Worm (Caenorhabditis elegans): ENCODE measurements around the gene jmjd-4.

The jmjd-4 gene

ce11 chrIII:10354591-10354990 lies 20.8 kb upstream of the jmjd-4 start:
- TF ChIP-seq dao-5 (tag; optimal IDR thresholded peaks at IDR 0.05) (no peak), him-1 (tag; optimal IDR thresholded peaks at IDR 0.05) (no peak), W03F9.2 (tag; optimal IDR thresholded peaks at IDR 0.05) (no peak)

ce11 chrIII:10353423-10353822 lies 19.6 kb upstream of the jmjd-4 start:
- TF ChIP-seq him-1 (tag; optimal IDR thresholded peaks at IDR 0.05) (no peak), W03F9.2 (tag; optimal IDR thresholded peaks at IDR 0.05) (no peak), dao-5 (tag; optimal IDR thresholded peaks at IDR 0.05) (no peak)

- TF ChIP-seq dao-5 (tag; optimal IDR thresholded peaks at IDR 0.05) (no peak), him-1 (tag; optimal IDR thresholded peaks at IDR 0.05) (no peak), W03F9.2 (tag; optimal IDR thresholded peaks at IDR 0.05) (no peak)
These were observed 17.9 kb upstream of the jmjd-4 start, which contains the start of gene T07C4.3 for ce11 chrIII:10351595-10352207. Gene T07C4.3 (plus strand): TSS chrIII:10352157.

ce11 chrIII:10347049-10347448 lies 13.2 kb upstream of the jmjd-4 start, which contains the start of gene tbx-8:
Gene tbx-8 (plus strand): TSS chrIII:10347349.
- TF ChIP-seq W03F9.2 (tag; optimal IDR thresholded peaks at IDR 0.05) (no peak), him-1 (tag; optimal IDR thresholded peaks at IDR 0.05) (no peak), dao-5 (tag; optimal IDR thresholded peaks at IDR 0.05) (no peak)

- no peak for TF ChIP-seq W03F9.2 (tag; optimal IDR thresholded peaks at IDR 0.05)
- TF ChIP-seq him-1 (tag; optimal IDR thresholded peaks at IDR 0.05): no peak
- no peak for TF ChIP-seq dao-5 (tag; optimal IDR thresholded peaks at IDR 0.05)
These were observed 10.9 kb upstream of the jmjd-4 start for ce11 chrIII:10344762-10345161.

- no peak for TF ChIP-seq him-1 (tag; optimal IDR thresholded peaks at IDR 0.05)
- no peak for TF ChIP-seq dao-5 (tag; optimal IDR thresholded peaks at IDR 0.05)
- TF ChIP-seq W03F9.2 (tag; optimal IDR thresholded peaks at IDR 0.05): no peak
These were observed 7.9 kb upstream of the jmjd-4 start, which contains the start of gene tbx-9 for ce11 chrIII:10341758-10342157. Gene tbx-9 (minus strand): TSS chrIII:10341858.

ce11 chrIII:10339949-10340348 lies 6.1 kb upstream of the jmjd-4 start:
- TF ChIP-seq dao-5 (tag; optimal IDR thresholded peaks at IDR 0.05): no peak
- TF ChIP-seq him-1 (tag; optimal IDR thresholded peaks at IDR 0.05): no peak
- TF ChIP-seq W03F9.2 (tag; optimal IDR thresholded peaks at IDR 0.05): no peak

ce11 chrIII:10338992-10339852 lies 5.4 kb upstream of the jmjd-4 start:
- TF ChIP-seq W03F9.2 (tag; optimal IDR thresholded peaks at IDR 0.05): no peak
- no peak for TF ChIP-seq him-1 (tag; optimal IDR thresholded peaks at IDR 0.05)
- no peak for TF ChIP-seq dao-5 (tag; optimal IDR thresholded peaks at IDR 0.05)

- no peak for TF ChIP-seq W03F9.2 (tag; optimal IDR thresholded peaks at IDR 0.05)
- TF ChIP-seq dao-5 (tag; optimal IDR thresholded peaks at IDR 0.05): no peak
- TF ChIP-seq him-1 (tag; optimal IDR thresholded peaks at IDR 0.05): no peak
These were observed 3.8 kb upstream of the jmjd-4 start, which contains the start of gene ttr-15 for ce11 chrIII:10337508-10338166. Gene ttr-15 (plus strand): TSS chrIII:10337847.

- TF ChIP-seq W03F9.2 (tag; optimal IDR thresholded peaks at IDR 0.05) (no peak), him-1 (tag; optimal IDR thresholded peaks at IDR 0.05) (no peak), dao-5 (tag; optimal IDR thresholded peaks at IDR 0.05) (no peak)
These were observed 2.3 kb upstream of the jmjd-4 start for ce11 chrIII:10336109-10336508.

ce11 chrIII:10335086-10335485 lies 1.3 kb upstream of the jmjd-4 start, which contains the start of gene ced-9:
Gene ced-9 (plus strand): TSS chrIII:10335172.
- TF ChIP-seq dao-5 (tag; optimal IDR thresholded peaks at IDR 0.05): no peak
- TF ChIP-seq W03F9.2 (tag; optimal IDR thresholded peaks at IDR 0.05): no peak
- TF ChIP-seq him-1 (tag; optimal IDR thresholded peaks at IDR 0.05): no peak

- no peak for TF ChIP-seq dao-5 (tag; optimal IDR thresholded peaks at IDR 0.05)
- TF ChIP-seq him-1 (tag; optimal IDR thresholded peaks at IDR 0.05): no peak
- no peak for TF ChIP-seq W03F9.2 (tag; optimal IDR thresholded peaks at IDR 0.05)
These were observed 1.3 kb downstream of the jmjd-4 start, which contains the start of gene T07C4.12 for ce11 chrIII:10332560-10332959. Gene T07C4.12 (minus strand): TSS chrIII:10332660.

ce11 chrIII:10331232-10331631 lies 2.6 kb downstream of the jmjd-4 start:
- no peak for TF ChIP-seq him-1 (tag; optimal IDR thresholded peaks at IDR 0.05)
- TF ChIP-seq W03F9.2 (tag; optimal IDR thresholded peaks at IDR 0.05): no peak
- TF ChIP-seq dao-5 (tag; optimal IDR thresholded peaks at IDR 0.05): no peak
